Worm (Caenorhabditis elegans): ENCODE data around the gene ins-15.

The ins-15 gene

DNA sequence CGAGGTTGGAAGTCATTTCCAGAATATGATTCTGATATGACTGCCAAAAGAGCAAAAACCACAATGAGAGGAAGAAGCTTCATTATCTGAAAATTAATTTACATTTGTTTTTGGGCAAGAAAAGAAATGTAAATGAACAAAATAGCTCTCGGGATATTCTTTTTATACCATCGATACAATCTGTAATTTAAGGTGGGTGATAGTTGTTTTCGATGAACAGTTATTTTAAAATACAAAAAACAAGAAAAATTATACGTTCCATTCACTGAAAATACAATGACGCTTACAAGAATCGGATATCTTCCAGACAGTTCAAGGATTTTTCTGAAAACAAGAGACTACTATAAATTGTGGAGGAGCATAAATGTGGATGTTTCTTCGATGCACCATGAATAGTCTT, at the start of gene ins-15:
ins-15 (minus strand) TSS at position 101 of the 400 bp plus-strand sequence.
- TF ChIP-seq unc-62 (GFP tag; optimal IDR thresholded peaks at IDR 0.05 in 1 of 2) (no peak), unc-62 (tag; optimal IDR thresholded peaks at IDR 0.05) (no peak), aly-2 (tag; optimal IDR thresholded peaks at IDR 0.05) (no peak), R02D3.7 (tag; optimal IDR thresholded peaks at IDR 0.05) (no peak), nhr-42 (GFP tag; IDR thresholded peaks at IDR 0.05) (no peak), lsy-2 (tag; optimal IDR thresholded peaks at IDR 0.05) (no peak), hlh-30 (tag; optimal IDR thresholded peaks at IDR 0.05; ENCODE audit: insufficient read depth) (no peak), Y5F2A.4 (GFP tag; optimal IDR thresholded peaks at IDR 0.05) (no peak), aha-1 (tag) (no peak), ztf-7 (tag; optimal IDR thresholded peaks at IDR 0.05) (no peak), spr-3 (GFP tag; optimal IDR thresholded peaks at IDR 0.05) (no peak), skn-1 (tag; optimal IDR thresholded peaks at IDR 0.05) (no peak), ceh-32 (tag; optimal IDR thresholded peaks at IDR 0.05; ENCODE audit: poor library complexity) (no peak), snpc-4 (tag; optimal IDR thresholded peaks at IDR 0.05) (no peak), nhr-6 (tag; optimal IDR thresholded peaks at IDR 0.05) (no peak), vab-7 (GFP tag; IDR thresholded peaks at IDR 0.05) (no peak), nhr-28 (tag; optimal IDR thresholded peaks at IDR 0.05) (no peak)

- TF ChIP-seq spr-3 (GFP tag; optimal IDR thresholded peaks at IDR 0.05) (no peak), rbr-2 (tag; optimal IDR thresholded peaks at IDR 0.05) (no peak), snpc-4 (tag; optimal IDR thresholded peaks at IDR 0.05) (no peak), ceh-44 (GFP tag; IDR thresholded peaks at IDR 0.05) (no peak), dmd-8 (GFP tag; IDR thresholded peaks at IDR 0.05) (no peak), F44E2.7 (GFP tag; IDR thresholded peaks at IDR 0.05) (no peak), madf-5 (GFP tag; IDR thresholded peaks at IDR 0.05) (no peak), unc-62 (GFP tag; optimal IDR thresholded peaks at IDR 0.05 in 1 of 2) (no peak), unc-62 (tag; optimal IDR thresholded peaks at IDR 0.05) (no peak), Y5F2A.4 (GFP tag; optimal IDR thresholded peaks at IDR 0.05) (no peak), ceh-20 (GFP tag; IDR thresholded peaks at IDR 0.05) (no peak), F49E8.2 (tag; optimal IDR thresholded peaks at IDR 0.05; ENCODE audit: borderline replicate concordance) (no peak), Y48G9A.11 (GFP tag; IDR thresholded peaks at IDR 0.05) (no peak), egl-43 (GFP tag; IDR thresholded peaks at IDR 0.05) (no peak), madf-9 (GFP tag; conservative IDR thresholded peaks at IDR 0.05) (no peak)
These were observed 47.3 kb upstream of the ins-15 start, which contains the start of gene T13C2.2 for ce11 chrII:6791891-6792290. Gene T13C2.2, plus strand, starts transcription at chrII:6792191.

ce11 chrII:6788672-6789298, 44.2 kb upstream of the ins-15 start, which contains the start of gene T13C2.3:
Gene T13C2.3, plus strand, starts transcription at chrII:6789248.
- TF ChIP-seq mdl-1 (tag; optimal IDR thresholded peaks at IDR 0.05) (no peak), nhr-237 (tag; optimal IDR thresholded peaks at IDR 0.05) (no peak), aha-1 (tag) (peak; percentile 8)

DNA sequence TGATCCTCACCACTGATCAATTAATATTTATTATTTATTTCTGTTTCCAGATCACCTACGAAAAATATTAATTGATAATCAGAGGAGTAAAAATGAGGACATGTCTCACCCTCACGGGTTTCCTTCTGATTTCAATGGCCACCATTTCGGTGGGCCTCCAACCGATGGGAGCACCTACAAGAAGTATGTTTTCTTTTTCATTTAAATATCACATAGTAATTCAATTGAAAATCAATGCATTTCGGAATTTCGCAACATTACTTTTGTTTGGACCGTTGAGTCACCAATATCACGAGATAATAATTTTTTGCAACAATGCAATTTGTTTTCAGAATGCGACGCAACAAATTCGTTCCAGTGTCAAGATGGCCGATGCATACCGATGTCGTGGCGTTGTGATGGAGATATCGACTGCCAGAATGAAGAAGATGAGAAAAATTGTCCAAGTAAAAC, 38.9 kb upstream of the ins-15 start, which contains the start of gene gldi-2:
gldi-2 (plus strand) TSS at position 51 of the 453 bp plus-strand sequence.
- TF ChIP-seq nhr-25 (tag; optimal IDR thresholded peaks at IDR 0.05; ENCODE audit: borderline replicate concordance, insufficient read depth) (no peak), lin-38 (GFP tag; IDR thresholded peaks at IDR 0.05) (no peak), lin-39 (tag; optimal IDR thresholded peaks at IDR 0.05) (no peak), nhr-6 (tag; optimal IDR thresholded peaks at IDR 0.05) (no peak), hmg-1.1 (GFP tag; IDR thresholded peaks at IDR 0.05) (no peak), aly-2 (tag; optimal IDR thresholded peaks at IDR 0.05) (no peak), unc-62 (GFP tag; optimal IDR thresholded peaks at IDR 0.05 in 1 of 2) (no peak), unc-62 (tag; optimal IDR thresholded peaks at IDR 0.05) (no peak), nhr-76 (tag; optimal IDR thresholded peaks at IDR 0.05) (no peak), Y75B8A.6 (GFP tag; IDR thresholded peaks at IDR 0.05) (no peak), daf-8 (GFP tag; IDR thresholded peaks at IDR 0.05) (no peak)

Data from whole organism, L4 larva.